Fruit fly (Drosophila melanogaster) whole organism, embryonic: ENCODE data around the gene faf.

ENCODE experiments used
- CG10431 ChIP-seq: fragments of 200-800 bp; sonication (Bioruptor generic); optimal IDR thresholded peaks from 3 replicates; lab custom pipeline; 2018; ENCODE audit warnings: missing biosample characterization, mild to moderate bottlenecking, missing genetic modification characterization
- CG11093 ChIP-seq: fragments of 200-800 bp; sonication (Bioruptor generic); IDR thresholded peaks from 3 replicates; pipeline ENCODE4 v1.3.6; 2022; ENCODE audit warnings: missing biosample characterization, missing genetic modification characterization
- CG11695 ChIP-seq: fragments of 200-800 bp; sonication (Bioruptor generic); IDR thresholded peaks from 3 replicates; pipeline ENCODE4 v1.3.6; 2022; ENCODE audit warnings: missing biosample characterization, missing genetic modification characterization
- CG1233 ChIP-seq: fragments of 200-800 bp; sonication (Bioruptor generic); optimal IDR thresholded peaks from 4 replicates; lab custom pipeline; 2018; ENCODE audit warnings: missing biosample characterization, mild to moderate bottlenecking, missing genetic modification characterization
- CG13296 ChIP-seq: fragments of 200-800 bp; sonication (Bioruptor generic); optimal IDR thresholded peaks from 3 replicates; lab custom pipeline; 2018; ENCODE audit warnings: missing biosample characterization, mild to moderate bottlenecking, missing genetic modification characterization
- CG14441 ChIP-seq: fragments of 200-800 bp; sonication (Bioruptor generic); IDR thresholded peaks from 2 replicates; pipeline ENCODE4 v1.3.6; 2022; ENCODE audit warnings: missing biosample characterization, missing genetic modification characterization
- CG2116 ChIP-seq: fragments of 200-800 bp; sonication (Bioruptor generic); optimal IDR thresholded peaks from 3 replicates; lab custom pipeline; 2018; ENCODE audit warnings: missing biosample characterization, mild to moderate bottlenecking, missing genetic modification characterization
- CG30403 ChIP-seq: fragments of 200-800 bp; sonication (Bioruptor generic); optimal IDR thresholded peaks from 3 replicates; lab custom pipeline; 2016; ENCODE audit warnings: missing biosample characterization, missing genetic modification characterization
- CG3163 ChIP-seq: fragments of 200-800 bp; sonication (Bioruptor generic); optimal IDR thresholded peaks from 3 replicates; lab custom pipeline; 2016; ENCODE audit warnings: missing biosample characterization, missing genetic modification characterization
- CG32532 ChIP-seq: fragments of 200-800 bp; sonication (Bioruptor generic); IDR thresholded peaks from 2 replicates; pipeline ENCODE4 v1.3.6; 2022; ENCODE audit warnings: missing biosample characterization, missing genetic modification characterization
- CG33557 ChIP-seq: fragments of 200-800 bp; sonication (Bioruptor generic); optimal IDR thresholded peaks from 2 replicates; lab custom pipeline; 2019; ENCODE audit warnings: missing biosample characterization, mild to moderate bottlenecking, missing genetic modification characterization, moderate library complexity
- CG3407 ChIP-seq: fragments of 200-800 bp; sonication (Bioruptor generic); optimal IDR thresholded peaks from 2 replicates; lab custom pipeline; 2018; ENCODE audit warnings: missing biosample characterization, mild to moderate bottlenecking, missing genetic modification characterization
- CG5245 ChIP-seq: fragments of 200-800 bp; sonication (Bioruptor generic); optimal IDR thresholded peaks from 3 replicates; lab custom pipeline; 2016; ENCODE audit warnings: missing biosample characterization, missing genetic modification characterization
- CG6175 ChIP-seq: fragments of 200-800 bp; sonication (Bioruptor generic); IDR thresholded peaks from 3 replicates; pipeline ENCODE4 v1.3.6; 2022; ENCODE audit warnings: missing biosample characterization, missing genetic modification characterization
- CG7271 ChIP-seq: fragments of 200-800 bp; sonication (Bioruptor generic); optimal IDR thresholded peaks from 2 replicates; lab custom pipeline; 2018; ENCODE audit warnings: missing biosample characterization, mild to moderate bottlenecking, missing genetic modification characterization, moderate library complexity
- CG8765 ChIP-seq: fragments of 200-800 bp; sonication (Bioruptor generic); IDR thresholded peaks from 2 replicates; pipeline ENCODE4 v1.3.6; 2022; ENCODE audit warnings: missing biosample characterization, missing genetic modification characterization
- CG9932 ChIP-seq: fragments of 200-800 bp; sonication (Bioruptor generic); IDR thresholded peaks from 2 replicates; pipeline ENCODE4 v1.3.6; 2022; ENCODE audit warnings: missing biosample characterization, missing genetic modification characterization
- CHES-1-like ChIP-seq: fragments of 200-800 bp; sonication (Bioruptor generic); optimal IDR thresholded peaks from 2 replicates; lab custom pipeline; 2016; ENCODE audit warnings: missing biosample characterization, missing genetic modification characterization
- D19A ChIP-seq: fragments of 200-800 bp; optimal IDR thresholded peaks from 3 replicates; lab custom pipeline; 2019; ENCODE audit warnings: missing biosample characterization, mild to moderate bottlenecking, missing genetic modification characterization, moderate library complexity
- D19B ChIP-seq: fragments of 200-800 bp; sonication (Bioruptor generic); optimal IDR thresholded peaks from 2 replicates; lab custom pipeline; 2017; ENCODE audit warnings: missing biosample characterization, mild to moderate bottlenecking, missing genetic modification characterization
- Drgx ChIP-seq: fragments of 200-800 bp; sonication (Bioruptor generic); IDR thresholded peaks from 2 replicates; pipeline ENCODE4 v1.3.6; 2022; ENCODE audit warnings: missing biosample characterization, missing genetic modification characterization
- E2f1 ChIP-seq: fragments of 200-800 bp; sonication (Bioruptor generic); IDR thresholded peaks from 2 replicates; pipeline ENCODE4 v1.3.6; 2022; ENCODE audit warnings: missing biosample characterization, missing genetic modification characterization
- E2f2 ChIP-seq: fragments of 200-800 bp; sonication (Bioruptor generic); IDR thresholded peaks from 2 replicates; pipeline ENCODE4 v1.3.6; 2022; ENCODE audit warnings: missing biosample characterization, missing genetic modification characterization
- Ets65A ChIP-seq: fragments of 200-800 bp; sonication (Bioruptor generic); peaks from one replicate; lab custom pipeline; 2016; ENCODE audit warnings: missing biosample characterization, missing genetic modification characterization
- Fer3 ChIP-seq: fragments of 200-800 bp; sonication (Bioruptor generic); optimal IDR thresholded peaks from 2 replicates; lab custom pipeline; 2018; ENCODE audit warnings: missing biosample characterization, mild to moderate bottlenecking, missing genetic modification characterization, moderate library complexity
- HLH3B ChIP-seq: fragments of 200-800 bp; sonication (Bioruptor generic); IDR thresholded peaks from 2 replicates; pipeline ENCODE4 v1.3.6; 2022; ENCODE audit warnings: missing biosample characterization, missing genetic modification characterization
- Hsf ChIP-seq: fragments of 200-800 bp; sonication (Bioruptor generic); optimal IDR thresholded peaks from 3 replicates; lab custom pipeline; 2016; ENCODE audit warnings: missing biosample characterization, missing genetic modification characterization
- Lpt ChIP-seq: fragments of >200 bp; optimal IDR thresholded peaks from 2 replicates; lab custom pipeline; 2018; ENCODE audit warnings: missing biosample characterization, missing genetic modification characterization
- MTF-1 ChIP-seq: fragments of 200-800 bp; sonication (Bioruptor generic); optimal IDR thresholded peaks from 2 replicates; lab custom pipeline; 2018; ENCODE audit warnings: missing biosample characterization, mild to moderate bottlenecking, missing genetic modification characterization, borderline replicate concordance
- Meics ChIP-seq: fragments of 200-800 bp; sonication (Bioruptor generic); optimal IDR thresholded peaks from 2 replicates; lab custom pipeline; 2017; ENCODE audit warnings: missing biosample characterization, mild to moderate bottlenecking, missing genetic modification characterization
- Optix ChIP-seq: fragments of 200-800 bp; sonication (Bioruptor generic); IDR thresholded peaks from 3 replicates; pipeline ENCODE4 v1.3.6; 2022; ENCODE audit warnings: missing biosample characterization, missing genetic modification characterization
- Sin3A ChIP-seq: fragments of >200 bp; optimal IDR thresholded peaks from 2 replicates; lab custom pipeline; 2018
- Trl ChIP-seq, 3 experiments: fragments of >200 bp in 2 of 3; fragments of 200-800 bp in 1 of 3; sonication (Bioruptor generic) in 1 of 3; optimal IDR thresholded peaks; 2 replicates in 1 of 3; 3 replicates in 2 of 3; lab custom pipeline; 2016 to 2017; ENCODE audit warnings: missing biosample characterization in 1 of 3, missing genetic modification characterization in 1 of 3
- ara ChIP-seq: fragments of 200-800 bp; sonication (Bioruptor generic); IDR thresholded peaks from 2 replicates; pipeline ENCODE4 v1.3.6; 2022; ENCODE audit warnings: missing biosample characterization, missing genetic modification characterization
- bab2 ChIP-seq: fragments of 200-800 bp; sonication (Bioruptor generic); optimal IDR thresholded peaks from 2 replicates; lab custom pipeline; 2016; ENCODE audit warnings: missing biosample characterization, missing genetic modification characterization
- br ChIP-seq: fragments of >200 bp; optimal IDR thresholded peaks from 2 replicates; lab custom pipeline; 2017
- chm ChIP-seq: fragments of 200-800 bp; sonication (Bioruptor generic); IDR thresholded peaks from 2 replicates; pipeline ENCODE4 v1.3.6; 2022; ENCODE audit warnings: missing biosample characterization, missing genetic modification characterization
- corto ChIP-seq: fragments of 200-800 bp; sonication (Bioruptor generic); optimal IDR thresholded peaks from 2 replicates; lab custom pipeline; 2016; ENCODE audit warnings: missing biosample characterization, mild to moderate bottlenecking, missing genetic modification characterization, moderate library complexity
- fd3F ChIP-seq: fragments of 200-800 bp; sonication (Bioruptor generic); optimal IDR thresholded peaks from 2 replicates; lab custom pipeline; 2018; ENCODE audit warnings: missing biosample characterization, mild to moderate bottlenecking, missing genetic modification characterization, moderate library complexity
- inv ChIP-seq: fragments of 200-800 bp; sonication (Bioruptor generic); IDR thresholded peaks from 2 replicates; pipeline ENCODE4 v1.3.6; 2022; ENCODE audit warnings: missing biosample characterization, missing genetic modification characterization; ENCODE audit not compliant: partially characterized antibody
- lbe ChIP-seq: fragments of 200-800 bp; sonication (Bioruptor generic); optimal IDR thresholded peaks from 2 replicates; lab custom pipeline; 2016; ENCODE audit warnings: missing biosample characterization, mild to moderate bottlenecking, missing genetic modification characterization
- mam ChIP-seq: fragments of 200-800 bp; sonication (Bioruptor generic); optimal IDR thresholded peaks from 3 replicates; lab custom pipeline; 2016; ENCODE audit warnings: missing biosample characterization, missing genetic modification characterization
- nerfin-2 ChIP-seq: fragments of 200-800 bp; sonication (Bioruptor generic); IDR thresholded peaks from 2 replicates; pipeline ENCODE4 v1.3.6; 2022; ENCODE audit warnings: missing biosample characterization, missing genetic modification characterization; ENCODE audit not compliant: partially characterized antibody
- pan ChIP-seq, 4 experiments: fragments of >200 bp in 3 of 4; fragments of 200-800 bp in 1 of 4; sonication (Bioruptor generic) in 1 of 4; optimal IDR thresholded peaks in 3 of 4; IDR thresholded peaks in 1 of 4; 2 replicates each; pipeline versions ENCODE4 v1.3.6 to Lab custom; 2017 to 2022; ENCODE audit warnings: missing biosample characterization in 2 of 4, missing genetic modification characterization in 2 of 4, mixed read lengths in 1 of 4
- peb ChIP-seq: fragments of 200-800 bp; sonication (Bioruptor generic); IDR thresholded peaks from 2 replicates; pipeline ENCODE4 v1.3.6; 2022; ENCODE audit warnings: missing biosample characterization, missing genetic modification characterization
- pzg ChIP-seq: fragments of 200-800 bp; sonication (Bioruptor generic); optimal IDR thresholded peaks from 3 replicates; lab custom pipeline; 2018; ENCODE audit warnings: missing biosample characterization, mild to moderate bottlenecking, missing genetic modification characterization, moderate library complexity
- ranshi ChIP-seq: fragments of 200-800 bp; sonication (Bioruptor generic); IDR thresholded peaks from 2 replicates; pipeline ENCODE4 v1.3.6; 2022; ENCODE audit warnings: missing biosample characterization, missing genetic modification characterization
- repo ChIP-seq: fragments of 200-800 bp; sonication (Bioruptor generic); optimal IDR thresholded peaks from 2 replicates; lab custom pipeline; 2016; ENCODE audit warnings: missing biosample characterization, missing genetic modification characterization
- stc ChIP-seq: fragments of 200-800 bp; sonication (Bioruptor generic); IDR thresholded peaks from 2 replicates; pipeline ENCODE4 v1.3.6; 2022; ENCODE audit warnings: missing biosample characterization, missing genetic modification characterization
- sug ChIP-seq: fragments of 200-800 bp; optimal IDR thresholded peaks from 2 replicates; lab custom pipeline; 2019; ENCODE audit warnings: missing biosample characterization, mild to moderate bottlenecking, missing genetic modification characterization, moderate library complexity
- zf30C ChIP-seq: fragments of 200-800 bp; sonication (Bioruptor generic); optimal IDR thresholded peaks from 3 replicates; lab custom pipeline; 2018; ENCODE audit warnings: missing biosample characterization, mild to moderate bottlenecking, missing genetic modification characterization

Gene faf

dm6 chr3R:31810073-31810530, 33.3 kb downstream of the faf start, which contains the start of gene Rift (continued):
- TF ChIP-seq Ets65A (GFP tag; lab: Kevin White, UChicago) (no peak), ara (peak; percentile 59), CG8765 (no peak), zf30C (GFP tag; lab: Kevin White, UChicago) (no peak), Sin3A (lab: Kevin White, UChicago) (no peak), nerfin-2 (GFP tag; lab: Robert Waterston, UW) (no peak), D19A (tag; lab: Kevin White, UChicago) (peak; percentile 48), lbe (GFP tag; lab: Kevin White, UChicago) (peak; percentile 38), bab2 (GFP tag; lab: Kevin White, UChicago) (peak; percentile 30), CG11695 (GFP tag; lab: Robert Waterston, UW) (peak; percentile 59; the same call in 2 of the 3 replicates), CG10431 (GFP tag; lab: Kevin White, UChicago) (peak; percentile 20), Trl (optimal IDR thresholded peaks at IDR 0.05; lab: Kevin White, UChicago) (peak; percentile 72 to 85), Trl (GFP tag; optimal IDR thresholded peaks at IDR 0.05; lab: Kevin White, UChicago) (no peak), CG11093 (GFP tag; lab: Robert Waterston, UW) (0 out of 3 replicates have a peak, but pooled peaks have one; percentile 31), CG5245 (GFP tag; lab: Kevin White, UChicago) (no peak), CG32532 (GFP tag; lab: Robert Waterston, UW) (peak; percentile 75), repo (GFP tag; lab: Kevin White, UChicago) (no peak), CG3407 (GFP tag; lab: Kevin White, UChicago) (no peak), CG1233 (GFP tag; lab: Kevin White, UChicago) (peak; percentile 53), Fer3 (peak; percentile 51), CG3163 (GFP tag; lab: Kevin White, UChicago) (peak; percentile 96), CG13296 (GFP tag; lab: Kevin White, UChicago) (peak; percentile 24), D19B (GFP tag; lab: Kevin White, UChicago) (no peak), sug (tag; lab: Kevin White, UChicago) (peak; percentile 23), E2f1 (GFP tag; lab: Robert Waterston, UW) (no peak), CG33557 (GFP tag; lab: Kevin White, UChicago) (no peak), CG7271 (tag; lab: Kevin White, UChicago) (no peak), CG6175 (no peak), mam (no peak), CG2116 (GFP tag; lab: Kevin White, UChicago) (no peak), CHES-1-like (GFP tag; lab: Kevin White, UChicago) (peak; percentile 8), CG9932 (GFP tag; lab: Robert Waterston, UW) (peak; percentile 57), br (lab: Kevin White, UChicago) (no peak), peb (no peak), CG14441 (peak; percentile 30; the same call in 1 of the 2 replicates), Lpt (GFP tag; lab: Kevin White, UChicago) (no peak), pan (optimal IDR thresholded peaks at IDR 0.05; lab: Kevin White, UChicago) (no peak), pan (GFP tag; optimal IDR thresholded peaks at IDR 0.05 in 1 of 2, IDR thresholded peaks at IDR 0.05 in 1 of 2) (peak in 1 of 2 experiments; percentile 43), corto (GFP tag; lab: Kevin White, UChicago) (no peak), chm (GFP tag; lab: Robert Waterston, UW) (0 out of 2 replicates have a peak, but pooled peaks have one; percentile 52), E2f2 (peak; percentile 40; the same call in 1 of the 2 replicates), Hsf (GFP tag; lab: Kevin White, UChicago) (peak; percentile 42), ranshi (GFP tag; lab: Robert Waterston, UW) (peak; percentile 25; the same call in 1 of the 2 replicates), CG30403 (GFP tag; lab: Kevin White, UChicago) (peak; percentile 30), HLH3B (GFP tag; lab: Robert Waterston, UW) (peak; percentile 17; the same call in 1 of the 2 replicates), fd3F (GFP tag; lab: Kevin White, UChicago) (peak; percentile 36), Drgx (peak; percentile 69), MTF-1 (GFP tag; lab: Kevin White, UChicago) (no peak), inv (no peak), Optix (no peak), Meics (GFP tag; lab: Kevin White, UChicago) (peak; percentile 29), stc (GFP tag; lab: Robert Waterston, UW) (0 out of 2 replicates have a peak, but pooled peaks have one; percentile 40), pzg (GFP tag; lab: Kevin White, UChicago) (peak; percentile 8)
